Worm (Caenorhabditis elegans) whole organism, midembryonic: ENCODE measurements around the gene F38E9.6.
"Not testable (repeated sequence)": the region's sequence is repeated elsewhere in the genome, so short reads cannot be mapped to it uniquely, and the experiment has no call there.

Experiments used
- T22C8.4 ChIP-seq: fragments of 200-800 bp; sonication (Bioruptor generic); IDR thresholded peaks from 2 replicates; pipeline ENCODE4 v1.3.6; 2022; ENCODE audit warnings: missing genetic modification characterization, missing compliant biosample characterization
- cog-1 ChIP-seq: sonication (generic microtip); optimal IDR thresholded peaks from 2 replicates; lab custom pipeline; 2016; ENCODE audit warnings: missing genetic modification characterization, missing compliant biosample characterization
- flt-1 ChIP-seq: fragments of 200-800 bp; sonication (Bioruptor generic); IDR thresholded peaks from 2 replicates; pipeline ENCODE4 v1.3.6; 2022; ENCODE audit warnings: missing genetic modification characterization, missing compliant biosample characterization
- klf-2 ChIP-seq: fragments of 200-800 bp; sonication (Bioruptor generic); conservative IDR thresholded peaks from 2 replicates; pipeline ENCODE4 v1.3.6; 2022; ENCODE audit warnings: missing genetic modification reagents, missing genetic modification characterization, missing compliant biosample characterization
- med-1 ChIP-seq: sonication (generic microtip); optimal IDR thresholded peaks from 2 replicates; lab custom pipeline; 2017; ENCODE audit warnings: missing genetic modification characterization, mild to moderate bottlenecking, missing compliant biosample characterization, antibody characterized with exemption, missing genetic modification reagents; ENCODE audit not compliant: insufficient read depth
- ref-1 ChIP-seq: fragments of 200-800 bp; sonication (Bioruptor generic); conservative IDR thresholded peaks from 2 replicates; pipeline ENCODE4 v1.3.6; 2022; ENCODE audit warnings: missing genetic modification reagents, missing genetic modification characterization, missing compliant biosample characterization
- tab-1 ChIP-seq: fragments of 200-800 bp; sonication (Bioruptor generic); IDR thresholded peaks from 2 replicates; pipeline ENCODE4 v1.3.6; 2022; ENCODE audit warnings: missing genetic modification characterization, missing compliant biosample characterization
- ztf-23 ChIP-seq: fragments of 200-800 bp; sonication (Bioruptor generic); IDR thresholded peaks from 2 replicates; pipeline ENCODE4 v1.3.6; 2022; ENCODE audit warnings: missing genetic modification reagents, missing genetic modification characterization, missing compliant biosample characterization
- ztf-29 ChIP-seq: fragments of 200-800 bp; sonication (Bioruptor generic); IDR thresholded peaks from 2 replicates; pipeline ENCODE4 v1.3.6; 2022; ENCODE audit warnings: missing genetic modification reagents, missing genetic modification characterization, missing compliant biosample characterization

Gene F38E9.6

ce11 chrX:16414572-16414971 lies 17.7 kb upstream of the F38E9.6 start:
- TF ChIP-seq flt-1 (GFP tag; lab: Robert Waterston, UW) (0 out of 2 replicates have a peak, but pooled peaks have one; percentile 59), tab-1 (GFP tag; lab: Robert Waterston, UW) (no peak), T22C8.4 (0 out of 2 replicates have a peak, but pooled peaks have one; percentile 29)

- TF ChIP-seq ztf-23 (GFP tag; lab: Robert Waterston, UW) (no peak), T22C8.4 (no peak), tab-1 (GFP tag; lab: Robert Waterston, UW) (no peak), cog-1 (no peak), ref-1 (GFP tag; lab: Robert Waterston, UW) (no peak), ztf-29 (GFP tag; lab: Robert Waterston, UW) (no peak), klf-2 (GFP tag; lab: Robert Waterston, UW) (no peak), flt-1 (GFP tag; lab: Robert Waterston, UW) (no peak), med-1 (GFP tag; lab: Kevin White, UChicago) (no peak)
Observed at ce11 chrX:16416790-16417330, 15.4 kb upstream of the F38E9.6 start, which contains the start of gene eat-17. TSS of gene eat-17 (minus strand) at chrX:16416840.

- no peak for TF ChIP-seq ztf-23 (GFP tag; lab: Robert Waterston, UW)
- no peak for TF ChIP-seq ref-1 (GFP tag; lab: Robert Waterston, UW)
Observed at ce11 chrX:16418396-16418795, 13.8 kb upstream of the F38E9.6 start.

- no peak for TF ChIP-seq cog-1
Observed at ce11 chrX:16440949-16441348, 8.7 kb downstream of the F38E9.6 start.

ce11 chrX:16443657-16444056 lies 11.4 kb downstream of the F38E9.6 start:
- TF ChIP-seq med-1 (GFP tag; lab: Kevin White, UChicago): no peak
- no peak for TF ChIP-seq tab-1 (GFP tag; lab: Robert Waterston, UW)
- no peak for TF ChIP-seq klf-2 (GFP tag; lab: Robert Waterston, UW)
- TF ChIP-seq flt-1 (GFP tag; lab: Robert Waterston, UW): no peak
- TF ChIP-seq ref-1 (GFP tag; lab: Robert Waterston, UW): no peak
- TF ChIP-seq cog-1: no peak
- TF ChIP-seq ztf-29 (GFP tag; lab: Robert Waterston, UW): no peak
- no peak for TF ChIP-seq T22C8.4
- no peak for TF ChIP-seq ztf-23 (GFP tag; lab: Robert Waterston, UW)

- TF ChIP-seq ztf-29 (GFP tag; lab: Robert Waterston, UW) (0 out of 2 replicates have a peak, but pooled peaks have one; percentile 21), ztf-23 (GFP tag; lab: Robert Waterston, UW) (peak; percentile 69), med-1 (GFP tag; lab: Kevin White, UChicago) (no peak), ref-1 (GFP tag; lab: Robert Waterston, UW) (no peak), T22C8.4 (no peak), klf-2 (GFP tag; lab: Robert Waterston, UW) (no peak), cog-1 (peak; percentile 76), tab-1 (GFP tag; lab: Robert Waterston, UW) (no peak), flt-1 (GFP tag; lab: Robert Waterston, UW) (peak; percentile 70)
Observed at ce11 chrX:16445793-16446248, 13.6 kb downstream of the F38E9.6 start, which contains the start of gene twf-2. TSS of gene twf-2 (plus strand) at chrX:16446197.

ce11 chrX:16447116-16447515 lies 14.9 kb downstream of the F38E9.6 start:
- no peak for TF ChIP-seq cog-1
- 0 out of 2 replicates have a peak, but pooled peaks have one; percentile 2 for TF ChIP-seq ztf-23 (GFP tag; lab: Robert Waterston, UW)
- TF ChIP-seq klf-2 (GFP tag; lab: Robert Waterston, UW): no peak
- no peak for TF ChIP-seq ref-1 (GFP tag; lab: Robert Waterston, UW)
- 0 out of 2 replicates have a peak, but pooled peaks have one; percentile 6 for TF ChIP-seq tab-1 (GFP tag; lab: Robert Waterston, UW)
- no peak for TF ChIP-seq T22C8.4
- TF ChIP-seq flt-1 (GFP tag; lab: Robert Waterston, UW): no peak
- TF ChIP-seq ztf-29 (GFP tag; lab: Robert Waterston, UW): no peak
- no peak for TF ChIP-seq med-1 (GFP tag; lab: Kevin White, UChicago)

ce11 chrX:16451124-16451523 lies 18.9 kb downstream of the F38E9.6 start:
- TF ChIP-seq ztf-23 (GFP tag; lab: Robert Waterston, UW) (no peak), ztf-29 (GFP tag; lab: Robert Waterston, UW) (no peak), klf-2 (GFP tag; lab: Robert Waterston, UW) (no peak), med-1 (GFP tag; lab: Kevin White, UChicago) (no peak), T22C8.4 (no peak), flt-1 (GFP tag; lab: Robert Waterston, UW) (no peak), tab-1 (GFP tag; lab: Robert Waterston, UW) (no peak), ref-1 (GFP tag; lab: Robert Waterston, UW) (no peak), cog-1 (no peak)

- not testable (repeated sequence) for TF ChIP-seq klf-2 (GFP tag; lab: Robert Waterston, UW); ref-1 (GFP tag; lab: Robert Waterston, UW); cog-1
Observed at ce11 chrX:16451642-16452041, 19.4 kb downstream of the F38E9.6 start, which contains the start of gene F38E9.4. TSS of gene F38E9.4 (plus strand) at chrX:16451942.

ce11 chrX:16456659-16457058 lies 24.4 kb downstream of the F38E9.6 start, which contains the start of gene nas-39:
TSS of gene nas-39 (plus strand) at chrX:16456927.
- TF ChIP-seq med-1 (GFP tag; lab: Kevin White, UChicago) (no peak), cog-1 (no peak), klf-2 (GFP tag; lab: Robert Waterston, UW) (no peak), tab-1 (GFP tag; lab: Robert Waterston, UW) (no peak), flt-1 (GFP tag; lab: Robert Waterston, UW) (no peak), T22C8.4 (no peak), ref-1 (GFP tag; lab: Robert Waterston, UW) (no peak), ztf-23 (GFP tag; lab: Robert Waterston, UW) (no peak), ztf-29 (GFP tag; lab: Robert Waterston, UW) (no peak)
